Worm (Caenorhabditis elegans) whole organism, early embryonic: ENCODE measurements around the gene T28F3.9.

Experiments
- F13C5.2 ChIP-seq: sonication (generic microtip); optimal IDR thresholded peaks from 2 replicates; lab custom pipeline; 2017; ENCODE audit warnings: mild to moderate bottlenecking, missing genetic modification characterization, inconsistent platforms, missing compliant biosample characterization
- ama-1 ChIP-seq: fragments of 150-350 bp; optimal IDR thresholded peaks from 2 replicates; lab custom pipeline; 2014
- ceh-13 ChIP-seq: fragments of 200-800 bp; sonication (Bioruptor generic); optimal IDR thresholded peaks from 2 replicates; lab custom pipeline; 2018; ENCODE audit warnings: mild to moderate bottlenecking, missing genetic modification characterization, missing compliant biosample characterization
- ets-7 ChIP-seq: sonication (generic microtip); optimal IDR thresholded peaks from 2 replicates; lab custom pipeline; 2016; ENCODE audit warnings: missing genotype, missing genetic modification characterization, missing compliant biosample characterization
- flt-1 ChIP-seq: fragments of 200-800 bp; sonication (Bioruptor generic); IDR thresholded peaks from 2 replicates; pipeline ENCODE4 v1.3.6; 2022; ENCODE audit warnings: missing genetic modification characterization, missing compliant biosample characterization
- hnd-1 ChIP-seq: sonication (generic microtip); optimal IDR thresholded peaks from 2 replicates; lab custom pipeline; 2016; ENCODE audit warnings: missing genetic modification characterization, missing compliant biosample characterization
- scrt-1 ChIP-seq: fragments of 200-800 bp; sonication (Bioruptor generic); IDR thresholded peaks from 2 replicates; pipeline ENCODE4 v1.3.6; 2022; ENCODE audit warnings: missing genetic modification characterization, missing compliant biosample characterization
- sea-1 ChIP-seq: fragments of 200-800 bp; sonication (Bioruptor generic); conservative IDR thresholded peaks from 2 replicates; pipeline ENCODE4 v1.3.6; 2022; ENCODE audit warnings: missing genetic modification characterization, missing compliant biosample characterization
- tbx-11 ChIP-seq: fragments of 200-800 bp; sonication (Bioruptor generic); IDR thresholded peaks from 2 replicates; pipeline ENCODE4 v1.3.6; 2022; ENCODE audit warnings: missing genetic modification characterization, missing compliant biosample characterization
- tbx-37 ChIP-seq: fragments of 200-800 bp; sonication (Bioruptor generic); conservative IDR thresholded peaks from 2 replicates; pipeline ENCODE4 v1.3.6; 2022; ENCODE audit warnings: missing genetic modification reagents, missing genetic modification characterization, missing compliant biosample characterization
- tra-4 ChIP-seq: sonication (generic microtip); optimal IDR thresholded peaks from 2 replicates; lab custom pipeline; 2017; ENCODE audit warnings: missing genetic modification characterization, missing compliant biosample characterization

DNA sequence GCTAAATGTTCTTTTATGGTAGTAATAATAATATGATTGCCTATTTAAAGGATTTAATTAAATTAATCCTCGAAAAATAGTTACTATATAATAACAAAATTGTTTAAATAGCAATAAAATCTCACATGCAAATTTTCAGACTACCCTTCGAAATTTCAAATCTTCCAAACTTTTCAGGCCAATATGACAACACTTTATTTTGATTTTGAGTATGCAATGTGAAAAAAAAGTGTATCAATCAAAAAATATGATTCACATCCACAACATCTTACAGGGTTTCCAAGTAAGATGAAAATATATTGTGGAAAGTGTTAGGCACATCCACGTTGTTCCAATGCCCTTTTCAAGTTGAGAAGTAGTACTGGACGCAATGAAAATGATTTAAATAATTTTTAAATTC is 3.5 kb downstream of the T28F3.9 start, which contains the start of gene snf-9:
- TF ChIP-seq ama-1 (lab: Kevin White, UChicago) (no peak), flt-1 (GFP tag; lab: Robert Waterston, UW) (no peak), hnd-1 (no peak), ceh-13 (GFP tag; lab: Kevin White, UChicago) (no peak), F13C5.2 (tag; lab: Kevin White, UChicago) (no peak), sea-1 (GFP tag; lab: Robert Waterston, UW) (no peak), tra-4 (tag; lab: Kevin White, UChicago) (no peak), tbx-11 (GFP tag; lab: Robert Waterston, UW) (no peak), tbx-37 (no peak), ets-7 (tag; lab: Kevin White, UChicago) (no peak), scrt-1 (GFP tag; lab: Robert Waterston, UW) (no peak)
